Worm (Caenorhabditis elegans) whole organism, young adult: ENCODE data around the gene egal-1.

Experiments
- F22D6.2 ChIP-seq: sonication (generic microtip); optimal IDR thresholded peaks from 2 replicates; lab custom pipeline; 2016; ENCODE audit warnings: mild to moderate bottlenecking, missing genetic modification characterization, missing compliant biosample characterization
- F52B5.7 ChIP-seq: sonication (generic microtip); optimal IDR thresholded peaks from 2 replicates; lab custom pipeline; 2016; ENCODE audit warnings: mild to moderate bottlenecking, missing genetic modification characterization, missing compliant biosample characterization
- F57A8.1 ChIP-seq: fragments of 200-800 bp; sonication (Bioruptor generic); optimal IDR thresholded peaks from 2 replicates; lab custom pipeline; 2018; ENCODE audit warnings: mild to moderate bottlenecking, missing genetic modification characterization, moderate library complexity, missing compliant biosample characterization
- Y53F4B.3 ChIP-seq: fragments of 200-800 bp; sonication (Bioruptor generic); IDR thresholded peaks from 2 replicates; pipeline ENCODE4 v1.3.6; 2022; ENCODE audit warnings: missing genetic modification reagents, missing genetic modification characterization, missing compliant biosample characterization
- cebp-2 ChIP-seq: fragments of 200-800 bp; sonication (Bioruptor generic); IDR thresholded peaks from 2 replicates; pipeline ENCODE4 v1.3.6; 2022; ENCODE audit warnings: missing genetic modification characterization, missing compliant biosample characterization
- dpl-1 ChIP-seq: fragments of 150-350 bp; optimal IDR thresholded peaks from 2 replicates; lab custom pipeline; 2014; ENCODE audit warnings: missing biosample characterization, missing genetic modification reagents, missing genetic modification characterization
- lin-35 ChIP-seq, 3 experiments: fragments of 150-350 bp in 2 of 3; sonication (generic microtip) in 1 of 3; optimal IDR thresholded peaks; 2 replicates each; lab custom pipeline; 2014 to 2018; ENCODE audit warnings: missing biosample characterization in 3 of 3, missing genetic modification characterization in 3 of 3, missing genetic modification reagents in 3 of 3
- unc-62 ChIP-seq: fragments of 150-350 bp; optimal IDR thresholded peaks from 2 replicates; lab custom pipeline; 2014; ENCODE audit warnings: missing biosample characterization, missing genetic modification reagents, missing genetic modification characterization
- xnd-1 ChIP-seq: sonication (generic microtip); optimal IDR thresholded peaks from 2 replicates; lab custom pipeline; 2016; ENCODE audit warnings: missing genotype, missing genetic modification reagents, missing genetic modification characterization, missing compliant biosample characterization

ce11 chrIV:5850765-5851377, 26.3 kb downstream of the egal-1 start:
- TF ChIP-seq xnd-1 (tag; lab: Kevin White, UChicago) (no peak), F22D6.2 (no peak), cebp-2 (no peak), dpl-1 (GFP tag; lab: Kevin White, UChicago) (no peak), F52B5.7 (no peak), F57A8.1 (GFP tag; lab: Kevin White, UChicago) (no peak), lin-35 (GFP tag; optimal IDR thresholded peaks at IDR 0.05; lab: Kevin White, UChicago) (no peak), unc-62 (GFP tag; lab: Kevin White, UChicago) (no peak), Y53F4B.3 (GFP tag; lab: Robert Waterston, UW) (no peak)
